Worm (Caenorhabditis elegans) whole organism, L3 larva: ENCODE results near the gene tni-3.

Source experiments
- R02D3.7 ChIP-seq: fragments of 150-350 bp; optimal IDR thresholded peaks from 2 replicates; lab custom pipeline; 2014; ENCODE audit warnings: missing biosample characterization, missing genetic modification characterization
- ZK546.5 ChIP-seq: sonication (generic microtip); optimal IDR thresholded peaks from 2 replicates; lab custom pipeline; 2017; ENCODE audit warnings: missing biosample characterization, missing genetic modification characterization
- aly-2 ChIP-seq: fragments of 150-350 bp; optimal IDR thresholded peaks from 2 replicates; lab custom pipeline; 2014; ENCODE audit warnings: missing biosample characterization, missing genetic modification characterization
- ceh-16 ChIP-seq: sonication (generic microtip); optimal IDR thresholded peaks from 2 replicates; lab custom pipeline; 2017; ENCODE audit warnings: missing biosample characterization, missing genetic modification characterization
- ceh-28 ChIP-seq: fragments of 150-350 bp; optimal IDR thresholded peaks from 2 replicates; lab custom pipeline; 2014; ENCODE audit warnings: missing biosample characterization, missing genetic modification reagents, missing genetic modification characterization
- ceh-9 ChIP-seq: sonication (generic microtip); optimal IDR thresholded peaks from 2 replicates; lab custom pipeline; 2018; ENCODE audit warnings: missing biosample characterization, missing genetic modification characterization
- daf-12 ChIP-seq: fragments of 150-350 bp; optimal IDR thresholded peaks from 2 replicates; lab custom pipeline; 2014; ENCODE audit warnings: missing biosample characterization, missing genetic modification reagents, missing genetic modification characterization
- egl-27 ChIP-seq: sonication (generic microtip); optimal IDR thresholded peaks from 4 replicates; lab custom pipeline; 2017; ENCODE audit warnings: missing biosample characterization, missing genetic modification reagents, missing genetic modification characterization
- egl-5 ChIP-seq: fragments of 150-350 bp; optimal IDR thresholded peaks from 2 replicates; lab custom pipeline; 2017; ENCODE audit warnings: missing biosample characterization, missing genetic modification reagents, missing genetic modification characterization, inconsistent platforms
- elt-1 ChIP-seq: fragments of 150-350 bp; optimal IDR thresholded peaks from 2 replicates; lab custom pipeline; 2014; ENCODE audit warnings: missing biosample characterization, missing genetic modification characterization
- elt-2 ChIP-seq: sonication (generic microtip); optimal IDR thresholded peaks from 2 replicates; lab custom pipeline; 2016; ENCODE audit warnings: missing genetic modification reagents, mild to moderate bottlenecking, missing genetic modification characterization, missing compliant biosample characterization
- elt-3 ChIP-seq, 3 experiments: fragments of 150-350 bp in 1 of 3; sonication (generic microtip) in 2 of 3; optimal IDR thresholded peaks; 2 replicates in 2 of 3; 4 replicates in 1 of 3; lab custom pipeline; 2014 to 2017; ENCODE audit warnings: missing biosample characterization in 3 of 3, missing genetic modification characterization in 3 of 3
- eor-1 ChIP-seq, 2 experiments: fragments of 150-350 bp; optimal IDR thresholded peaks; 2 replicates each; lab custom pipeline; 2014 to 2018; ENCODE audit warnings: missing biosample characterization in 2 of 2, missing genetic modification characterization in 2 of 2
- fkh-10 ChIP-seq: sonication (generic microtip); optimal IDR thresholded peaks from 2 replicates; lab custom pipeline; 2017; ENCODE audit warnings: missing biosample characterization, missing genetic modification reagents, missing genetic modification characterization
- fkh-2 ChIP-seq: fragments of 150-350 bp; optimal IDR thresholded peaks from 2 replicates; lab custom pipeline; 2014; ENCODE audit warnings: missing biosample characterization, missing genetic modification reagents, missing genetic modification characterization
- hmg-11 ChIP-seq: sonication (generic microtip); optimal IDR thresholded peaks from 2 replicates; lab custom pipeline; 2016; ENCODE audit warnings: missing genetic modification characterization, missing compliant biosample characterization
- jun-1 ChIP-seq: fragments of 150-350 bp; optimal IDR thresholded peaks from 2 replicates; lab custom pipeline; 2014; ENCODE audit warnings: missing biosample characterization, missing genetic modification reagents, missing genetic modification characterization
- lin-15B ChIP-seq: fragments of 150-350 bp; optimal IDR thresholded peaks from 2 replicates; lab custom pipeline; 2014; ENCODE audit warnings: missing biosample characterization, missing genetic modification characterization
- lsy-12 ChIP-seq: sonication (generic microtip); optimal IDR thresholded peaks from 2 replicates; lab custom pipeline; 2016; ENCODE audit warnings: mild to moderate bottlenecking, missing genetic modification characterization, missing compliant biosample characterization
- mml-1 ChIP-seq: fragments of 150-350 bp; sonication (generic microtip); optimal IDR thresholded peaks from 3 replicates; lab custom pipeline; 2014; ENCODE audit warnings: missing biosample characterization, missing genetic modification characterization
- nhr-11 ChIP-seq: fragments of 150-350 bp; optimal IDR thresholded peaks from 2 replicates; lab custom pipeline; 2014; ENCODE audit warnings: missing biosample characterization, missing genetic modification characterization
- nhr-12 ChIP-seq: fragments of 150-350 bp; optimal IDR thresholded peaks from 2 replicates; lab custom pipeline; 2014; ENCODE audit warnings: missing biosample characterization, missing genetic modification characterization
- nhr-237 ChIP-seq: fragments of 150-350 bp; optimal IDR thresholded peaks from 2 replicates; lab custom pipeline; 2014; ENCODE audit warnings: missing biosample characterization, missing genetic modification characterization
- nhr-25 ChIP-seq: sonication (generic microtip); optimal IDR thresholded peaks from 2 replicates; lab custom pipeline; 2017; ENCODE audit warnings: missing biosample characterization, missing genetic modification characterization
- nhr-43 ChIP-seq: sonication (generic microtip); optimal IDR thresholded peaks from 2 replicates; lab custom pipeline; 2016; ENCODE audit warnings: mild to moderate bottlenecking, missing genetic modification characterization, missing compliant biosample characterization; ENCODE audit not compliant: poor library complexity, severe bottlenecking
- nhr-76 ChIP-seq: fragments of 150-350 bp; sonication (generic microtip); optimal IDR thresholded peaks from 5 replicates; lab custom pipeline; 2014; ENCODE audit warnings: missing biosample characterization, missing genetic modification characterization
- nhr-77 ChIP-seq: fragments of 150-350 bp; optimal IDR thresholded peaks from 2 replicates; lab custom pipeline; 2014; ENCODE audit warnings: missing biosample characterization, missing genetic modification characterization
- pha-4 ChIP-seq: fragments of 150-350 bp; optimal IDR thresholded peaks from 2 replicates; lab custom pipeline; 2014; ENCODE audit warnings: missing biosample characterization, missing genetic modification reagents, missing genetic modification characterization
- pqm-1 ChIP-seq: fragments of 150-350 bp; optimal IDR thresholded peaks from 2 replicates; lab custom pipeline; 2017; ENCODE audit warnings: missing biosample characterization, missing genetic modification characterization, inconsistent platforms
- skn-1 ChIP-seq: fragments of 150-350 bp; optimal IDR thresholded peaks from 2 replicates; lab custom pipeline; 2014; ENCODE audit warnings: missing biosample characterization, missing genetic modification characterization
- snpc-4 ChIP-seq: fragments of 150-350 bp; optimal IDR thresholded peaks from 2 replicates; lab custom pipeline; 2014; ENCODE audit warnings: missing biosample characterization, missing genetic modification characterization
- tbx-2 ChIP-seq: sonication (generic microtip); optimal IDR thresholded peaks from 2 replicates; lab custom pipeline; 2016; ENCODE audit warnings: mild to moderate bottlenecking, missing genetic modification characterization, missing compliant biosample characterization
- unc-39 ChIP-seq: sonication (generic microtip); optimal IDR thresholded peaks from 4 replicates; lab custom pipeline; 2017; ENCODE audit warnings: missing biosample characterization, missing genetic modification characterization
- unc-62 ChIP-seq: fragments of 150-350 bp; sonication (generic microtip); optimal IDR thresholded peaks from 4 replicates; lab custom pipeline; 2014; ENCODE audit warnings: missing biosample characterization, missing genetic modification reagents, missing genetic modification characterization
- zag-1 ChIP-seq: fragments of 150-350 bp; optimal IDR thresholded peaks from 2 replicates; lab custom pipeline; 2014; ENCODE audit warnings: missing biosample characterization, missing genetic modification characterization
- ztf-11 ChIP-seq: fragments of 150-350 bp; optimal IDR thresholded peaks from 2 replicates; lab custom pipeline; 2014; ENCODE audit warnings: missing biosample characterization, missing genetic modification characterization
- ztf-4 ChIP-seq: fragments of 150-350 bp; optimal IDR thresholded peaks from 2 replicates; lab custom pipeline; 2014; ENCODE audit warnings: missing biosample characterization, missing genetic modification characterization

The tni-3 gene

DNA sequence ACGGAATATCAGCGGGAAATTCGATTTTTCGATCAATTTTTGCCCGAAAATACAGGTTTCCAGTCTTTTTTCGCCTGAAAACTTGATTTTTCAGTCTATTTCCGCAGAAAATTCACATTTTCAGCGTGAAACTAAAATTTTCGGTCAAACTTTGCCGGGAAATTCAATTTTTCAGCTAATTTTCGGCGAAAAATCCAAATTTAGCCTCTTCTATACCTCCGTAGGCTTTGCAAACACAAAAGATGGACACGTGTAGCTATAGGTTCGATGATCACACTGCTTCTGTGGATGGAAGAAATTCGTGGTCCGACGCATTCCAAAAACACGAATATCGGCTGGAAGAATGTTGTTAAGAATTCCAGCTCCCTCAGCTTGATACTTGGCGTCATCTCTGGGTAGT lies 40.8 kb downstream of the tni-3 start:
- TF ChIP-seq nhr-43 (tag; lab: Kevin White, UChicago) (no peak), elt-3 (tag; optimal IDR thresholded peaks at IDR 0.05; lab: Kevin White, UChicago) (no peak)

DNA sequence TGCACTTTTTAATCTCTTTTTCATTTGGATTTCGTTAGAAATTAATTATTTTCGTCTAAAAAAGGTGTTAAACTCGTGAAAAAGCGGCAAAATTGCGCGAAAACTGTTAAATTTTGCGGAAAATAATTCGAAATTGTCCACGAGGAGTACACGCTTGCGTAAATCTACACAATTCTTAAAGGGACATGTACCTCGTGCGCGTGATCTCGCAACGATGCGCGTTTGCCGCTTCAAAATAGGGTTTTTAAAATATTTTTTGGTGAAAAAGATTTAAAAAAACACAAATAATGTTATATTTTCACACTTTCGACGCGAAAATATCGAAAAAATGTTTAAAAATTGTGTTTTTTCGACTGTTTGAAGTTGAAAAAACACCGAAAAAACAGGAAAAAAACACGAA lies 41.6 kb downstream of the tni-3 start:
- TF ChIP-seq daf-12 (tag; lab: Kevin White, UChicago), result no peak
- no peak for TF ChIP-seq ztf-11 (tag; lab: Kevin White, UChicago)
- no peak for TF ChIP-seq nhr-25 (tag; lab: Kevin White, UChicago)
- no peak for TF ChIP-seq elt-1 (tag; lab: Kevin White, UChicago)
- TF ChIP-seq ceh-16 (tag; lab: Kevin White, UChicago), result no peak
- no peak for TF ChIP-seq zag-1 (tag; lab: Kevin White, UChicago)

- TF ChIP-seq nhr-12 (tag; lab: Kevin White, UChicago), result no peak
- no peak for TF ChIP-seq ceh-9 (tag; lab: Kevin White, UChicago)
- TF ChIP-seq nhr-237 (tag; lab: Kevin White, UChicago), result no peak
- no peak for TF ChIP-seq egl-27
- TF ChIP-seq ztf-4 (tag; lab: Kevin White, UChicago), result no peak
- TF ChIP-seq eor-1 (tag; optimal IDR thresholded peaks at IDR 0.05; lab: Kevin White, UChicago), result no peak
- TF ChIP-seq nhr-25 (tag; lab: Kevin White, UChicago), result no peak
- no peak for TF ChIP-seq nhr-43 (tag; lab: Kevin White, UChicago)
- no peak for TF ChIP-seq fkh-10 (GFP tag; lab: Kevin White, UChicago)
- no peak for TF ChIP-seq aly-2 (tag; lab: Kevin White, UChicago)
- TF ChIP-seq R02D3.7 (tag; lab: Kevin White, UChicago), result no peak
- no peak for TF ChIP-seq elt-2 (tag; lab: Kevin White, UChicago)
- no peak for TF ChIP-seq nhr-11 (tag; lab: Kevin White, UChicago)
- TF ChIP-seq snpc-4 (tag; lab: Kevin White, UChicago), result no peak
- TF ChIP-seq ZK546.5 (tag; lab: Kevin White, UChicago), result no peak
- TF ChIP-seq pha-4 (tag; lab: Kevin White, UChicago), result no peak
- no peak for TF ChIP-seq pqm-1 (tag; lab: Kevin White, UChicago)
- TF ChIP-seq mml-1, result no peak
- TF ChIP-seq daf-12 (tag; lab: Kevin White, UChicago), result no peak
- no peak for TF ChIP-seq lin-15B (tag; lab: Kevin White, UChicago)
Measured at ce11 chrV:16792717-16793116, 42.2 kb downstream of the tni-3 start.

DNA sequence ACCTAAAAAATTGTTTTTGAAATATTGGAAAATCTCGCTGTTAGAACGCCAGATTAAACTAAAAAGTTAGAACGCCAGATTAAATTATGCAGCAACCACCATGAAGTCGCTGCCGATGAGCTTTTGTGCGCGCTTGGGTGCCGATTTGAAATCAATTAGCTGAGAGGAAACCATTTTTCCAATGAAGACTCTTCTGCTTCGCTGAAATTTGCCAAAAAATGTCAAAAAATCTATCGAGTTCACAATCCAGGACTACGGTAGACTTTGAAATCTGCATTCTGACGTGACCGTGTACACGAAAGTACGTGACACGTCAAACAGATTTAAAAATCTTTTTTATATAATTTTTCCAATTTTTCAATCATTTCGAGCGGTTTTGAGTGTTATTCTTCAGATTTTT lies 46.0 kb downstream of the tni-3 start, which contains the start of gene immt-2:
Gene immt-2, plus strand, starts transcription at position 301 of the 400 bp plus-strand sequence.
- TF ChIP-seq ZK546.5 (tag; lab: Kevin White, UChicago), result no peak
- TF ChIP-seq egl-5 (tag; lab: Kevin White, UChicago), result no peak
- no peak for TF ChIP-seq jun-1 (tag; lab: Kevin White, UChicago)
- TF ChIP-seq nhr-12 (tag; lab: Kevin White, UChicago), result no peak
- no peak for TF ChIP-seq ceh-28 (tag; lab: Kevin White, UChicago)
- no peak for TF ChIP-seq nhr-237 (tag; lab: Kevin White, UChicago)
- TF ChIP-seq nhr-11 (tag; lab: Kevin White, UChicago), result no peak

DNA sequence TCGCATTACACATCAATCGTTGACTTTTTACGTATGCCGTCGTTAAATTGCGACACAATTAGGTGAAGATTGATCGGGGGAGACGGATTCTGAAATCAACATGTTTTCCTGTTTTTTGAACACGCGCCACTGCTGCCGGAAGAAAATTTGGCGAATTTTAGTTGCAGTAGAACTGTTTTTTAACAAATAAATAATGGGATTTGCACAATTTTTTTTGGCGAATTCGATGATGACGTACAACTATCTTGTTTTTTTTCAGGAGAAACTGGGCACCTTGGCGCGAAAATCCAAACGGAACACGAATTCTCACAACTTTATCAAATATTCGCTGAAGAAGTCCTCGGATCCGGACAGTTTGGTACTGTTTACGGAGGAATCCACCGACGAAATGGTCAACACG lies 48.9 kb downstream of the tni-3 start:
- no peak for TF ChIP-seq hmg-11 (tag; lab: Kevin White, UChicago)
- TF ChIP-seq nhr-76 (tag; lab: Kevin White, UChicago), result no peak
- TF ChIP-seq egl-5 (tag; lab: Kevin White, UChicago), result no peak
- TF ChIP-seq tbx-2 (tag; lab: Kevin White, UChicago), result no peak
- TF ChIP-seq nhr-25 (tag; lab: Kevin White, UChicago), result no peak
- no peak for TF ChIP-seq pqm-1 (tag; lab: Kevin White, UChicago)

ce11 chrV:16784806-16785205 lies 50.1 kb downstream of the tni-3 start:
- TF ChIP-seq hmg-11 (tag; lab: Kevin White, UChicago) (no peak), lin-15B (tag; lab: Kevin White, UChicago) (no peak), R02D3.7 (tag; lab: Kevin White, UChicago) (no peak), snpc-4 (tag; lab: Kevin White, UChicago) (no peak), ceh-16 (tag; lab: Kevin White, UChicago) (no peak), fkh-2 (tag; lab: Kevin White, UChicago) (no peak), aly-2 (tag; lab: Kevin White, UChicago) (no peak), skn-1 (tag; lab: Kevin White, UChicago) (no peak), elt-3 (tag; optimal IDR thresholded peaks at IDR 0.05; lab: Kevin White, UChicago) (no peak), eor-1 (tag; optimal IDR thresholded peaks at IDR 0.05; lab: Kevin White, UChicago) (no peak), egl-27 (no peak), unc-39 (tag; lab: Kevin White, UChicago) (no peak), nhr-77 (tag; lab: Kevin White, UChicago) (no peak), unc-62 (GFP tag; lab: Kevin White, UChicago) (no peak), lsy-12 (tag; lab: Kevin White, UChicago) (no peak), nhr-12 (tag; lab: Kevin White, UChicago) (no peak), pqm-1 (tag; lab: Kevin White, UChicago) (no peak), ZK546.5 (tag; lab: Kevin White, UChicago) (no peak)
- TF ChIP-seq, all 47 proteins: peak for 0
